Fruit fly (Drosophila melanogaster) whole organism, pupa: ENCODE data around the gene yellow-k.

Experiments used
- CG10348 ChIP-seq: fragments of 200-800 bp; sonication (Bioruptor generic); IDR thresholded peaks from 2 replicates; pipeline ENCODE4 v1.3.6; 2022; ENCODE audit warnings: missing biosample characterization, missing genetic modification characterization
- CG32121 ChIP-seq: fragments of 200-800 bp; sonication (Bioruptor generic); IDR thresholded peaks from 2 replicates; pipeline ENCODE4 v1.3.6; 2022; ENCODE audit warnings: missing biosample characterization, missing genetic modification characterization
- EcR ChIP-seq: fragments of 200-800 bp; sonication (Bioruptor generic); optimal IDR thresholded peaks from 3 replicates; lab custom pipeline; 2019; ENCODE audit warnings: missing biosample characterization, missing genetic modification characterization, mild to moderate bottlenecking, moderate library complexity, missing genetic modification reagents
- Pif1B ChIP-seq: fragments of 200-800 bp; sonication (Bioruptor generic); optimal IDR thresholded peaks from 3 replicates; lab custom pipeline; 2016; ENCODE audit warnings: missing biosample characterization, missing genetic modification characterization
- gl ChIP-seq: fragments of 200-800 bp; sonication (Bioruptor generic); optimal IDR thresholded peaks from 2 replicates; lab custom pipeline; 2018; ENCODE audit warnings: missing biosample characterization, mild to moderate bottlenecking, missing genetic modification characterization
- rn ChIP-seq: fragments of 200-800 bp; sonication (Bioruptor generic); IDR thresholded peaks from 2 replicates; pipeline ENCODE4 v1.3.6; 2022; ENCODE audit warnings: missing biosample characterization, missing genetic modification characterization

DNA sequence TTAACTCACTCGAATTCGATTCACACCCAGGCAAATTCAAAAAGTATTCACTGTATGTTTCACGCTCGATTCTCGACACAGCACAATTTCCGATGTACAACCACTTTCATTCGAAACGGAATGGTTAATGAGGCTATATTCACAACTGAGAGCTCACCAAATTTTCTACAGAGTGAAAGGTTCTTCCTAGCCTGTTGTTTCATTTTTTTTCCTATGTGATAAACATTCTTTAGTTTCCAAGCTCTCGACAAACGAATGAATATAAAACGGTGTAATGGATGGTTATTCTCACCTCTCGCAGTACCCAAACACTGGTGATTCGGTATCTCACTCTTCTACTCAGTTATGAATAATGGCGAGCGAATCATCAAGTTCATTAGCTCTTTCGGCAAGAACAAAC, 46.4 kb upstream of the yellow-k start, which contains the start of gene cocoon:
- TF ChIP-seq Pif1B = no peak
- no peak for TF ChIP-seq gl (tag; lab: Kevin White, UChicago)
- no peak for TF ChIP-seq rn (GFP tag; lab: Robert Waterston, UW)
- no peak for TF ChIP-seq CG32121
- no peak for TF ChIP-seq EcR (GFP tag; lab: Kevin White, UChicago)
- TF ChIP-seq CG10348 (GFP tag; lab: Robert Waterston, UW) = no peak
